Fruit fly (Drosophila melanogaster): ENCODE measurements around the gene CG2656.

- TF ChIP-seq CG6689 (GFP tag; IDR thresholded peaks at IDR 0.05) (no peak), CG18619 (GFP tag; optimal IDR thresholded peaks at IDR 0.05) (no peak), CG18764 (GFP tag; optimal IDR thresholded peaks at IDR 0.05) (no peak), stc (GFP tag; IDR thresholded peaks at IDR 0.05) (no peak), eyg (GFP tag; optimal IDR thresholded peaks at IDR 0.05) (no peak), ap (GFP tag; IDR thresholded peaks at IDR 0.05) (no peak), CG16863 (GFP tag; optimal IDR thresholded peaks at IDR 0.05) (no peak)
Observed at dm6 chr3R:7123073-7123572, 21.4 kb upstream of the CG2656 start.
